Worm (Caenorhabditis elegans) whole organism, young adult: ENCODE data around the gene sdz-1.

Source experiments
- B0019.2 ChIP-seq: fragments of 200-800 bp; sonication (Bioruptor generic); conservative IDR thresholded peaks from 2 replicates; pipeline ENCODE4 v1.3.6; 2022; ENCODE audit warnings: missing genetic modification reagents, missing genetic modification characterization, missing compliant biosample characterization
- C06A6.2 ChIP-seq: fragments of 200-800 bp; sonication (Bioruptor generic); conservative IDR thresholded peaks from 2 replicates; pipeline ENCODE4 v1.3.6; 2022; ENCODE audit warnings: missing genetic modification characterization, missing compliant biosample characterization
- T07F8.4 ChIP-seq: sonication (generic microtip); optimal IDR thresholded peaks from 2 replicates; lab custom pipeline; 2016; ENCODE audit warnings: mild to moderate bottlenecking, missing genetic modification characterization, moderate library complexity, missing compliant biosample characterization
- Y67H2A.10 ChIP-seq: fragments of 200-800 bp; sonication (Bioruptor generic); conservative IDR thresholded peaks from 2 replicates; pipeline ENCODE4 v1.3.6; 2022; ENCODE audit warnings: missing genetic modification reagents, missing genetic modification characterization, missing compliant biosample characterization
- akir-1 ChIP-seq: fragments of 200-800 bp; sonication (Bioruptor generic); optimal IDR thresholded peaks from 2 replicates; lab custom pipeline; 2018; ENCODE audit warnings: mild to moderate bottlenecking, missing genetic modification characterization, moderate library complexity, missing compliant biosample characterization
- bed-2 ChIP-seq: fragments of 200-800 bp; sonication (Bioruptor generic); IDR thresholded peaks from 2 replicates; pipeline ENCODE4 v1.3.6; 2022; ENCODE audit warnings: missing genetic modification reagents, missing genetic modification characterization, missing compliant biosample characterization
- cebp-1 ChIP-seq, 2 experiments: fragments of 200-800 bp in 1 of 2; sonication (Bioruptor generic) in 1 of 2; sonication (generic microtip) in 1 of 2; IDR thresholded peaks in 1 of 2; optimal IDR thresholded peaks in 1 of 2; 2 replicates each; pipeline versions ENCODE4 v1.3.6 to Lab custom; 2017 to 2022; ENCODE audit warnings: missing compliant biosample characterization in 2 of 2, missing genetic modification characterization in 2 of 2, mild to moderate bottlenecking in 1 of 2, missing genetic modification reagents in 1 of 2, moderate library complexity in 1 of 2
- ceh-27 ChIP-seq: fragments of 200-800 bp; sonication (Bioruptor generic); optimal IDR thresholded peaks from 2 replicates; lab custom pipeline; 2018; ENCODE audit warnings: mild to moderate bottlenecking, missing genetic modification characterization, moderate library complexity, missing compliant biosample characterization
- ceh-40 ChIP-seq: fragments of 200-800 bp; sonication (Bioruptor generic); IDR thresholded peaks from 2 replicates; pipeline ENCODE4 v1.3.6; 2022; ENCODE audit warnings: missing genetic modification characterization, missing compliant biosample characterization
- him-1 ChIP-seq: sonication (generic microtip); optimal IDR thresholded peaks from 2 replicates; lab custom pipeline; 2016; ENCODE audit warnings: missing genotype, missing genetic modification reagents, missing genetic modification characterization, missing compliant biosample characterization
- hsf-1 ChIP-seq: fragments of 200-800 bp; sonication (Bioruptor generic); IDR thresholded peaks from 2 replicates; pipeline ENCODE4 v1.3.6; 2022; ENCODE audit warnings: missing genetic modification reagents, missing genetic modification characterization, missing compliant biosample characterization
- let-526 ChIP-seq: fragments of 200-800 bp; sonication (Bioruptor generic); IDR thresholded peaks from 2 replicates; pipeline ENCODE4 v1.3.6; 2022; ENCODE audit warnings: missing genetic modification reagents, missing genetic modification characterization, missing compliant biosample characterization
- let-607 ChIP-seq, 2 experiments: fragments of 200-800 bp in 1 of 2; sonication (Bioruptor generic) in 1 of 2; sonication (generic microtip) in 1 of 2; optimal IDR thresholded peaks; 2 replicates each; lab custom pipeline; 2016 to 2018; ENCODE audit warnings: mild to moderate bottlenecking in 2 of 2, missing compliant biosample characterization in 2 of 2, missing genetic modification characterization in 2 of 2, moderate library complexity in 2 of 2, missing genotype in 1 of 2
- lin-54 ChIP-seq: fragments of 200-800 bp; sonication (Bioruptor generic); optimal IDR thresholded peaks from 2 replicates; lab custom pipeline; 2018; ENCODE audit warnings: mild to moderate bottlenecking, missing genetic modification characterization, missing compliant biosample characterization
- lir-1 ChIP-seq: fragments of 200-800 bp; sonication (Bioruptor generic); conservative IDR thresholded peaks from 2 replicates; pipeline ENCODE4 v1.3.6; 2022; ENCODE audit warnings: missing genetic modification reagents, missing genetic modification characterization, missing compliant biosample characterization
- madf-3 ChIP-seq: fragments of 200-800 bp; sonication (Bioruptor generic); IDR thresholded peaks from 2 replicates; pipeline ENCODE4 v1.3.6; 2022; ENCODE audit warnings: missing genetic modification reagents, missing genetic modification characterization, missing compliant biosample characterization
- madf-6 ChIP-seq: fragments of 200-800 bp; sonication (Bioruptor generic); IDR thresholded peaks from 2 replicates; pipeline ENCODE4 v1.3.6; 2022; ENCODE audit warnings: missing genetic modification reagents, missing genetic modification characterization, missing compliant biosample characterization
- madf-8 ChIP-seq: fragments of 200-800 bp; sonication (Bioruptor generic); conservative IDR thresholded peaks from 2 replicates; pipeline ENCODE4 v1.3.6; 2022; ENCODE audit warnings: missing genetic modification reagents, missing genetic modification characterization, missing compliant biosample characterization
- mes-4 ChIP-seq: sonication (generic microtip); optimal IDR thresholded peaks from 2 replicates; lab custom pipeline; 2016; ENCODE audit warnings: missing genotype, missing genetic modification characterization, missing compliant biosample characterization
- mxl-1 ChIP-seq: sonication (generic microtip); optimal IDR thresholded peaks from 2 replicates; lab custom pipeline; 2016; ENCODE audit warnings: missing genetic modification characterization, missing compliant biosample characterization
- nfyb-1 ChIP-seq: fragments of 200-800 bp; sonication (Bioruptor generic); IDR thresholded peaks from 2 replicates; pipeline ENCODE4 v1.3.6; 2022; ENCODE audit warnings: missing genetic modification reagents, missing genetic modification characterization, missing compliant biosample characterization
- nhr-80 ChIP-seq: sonication (generic microtip); optimal IDR thresholded peaks from 2 replicates; lab custom pipeline; 2016; ENCODE audit warnings: missing genetic modification characterization, missing compliant biosample characterization
- pha-4 ChIP-seq: fragments of 150-350 bp; sonication (generic microtip); optimal IDR thresholded peaks from 2 replicates; lab custom pipeline; 2014; ENCODE audit warnings: missing biosample characterization, missing genetic modification reagents, missing genetic modification characterization
- rcor-1 ChIP-seq: fragments of 200-800 bp; sonication (Bioruptor generic); IDR thresholded peaks from 2 replicates; pipeline ENCODE4 v1.3.6; 2022; ENCODE audit warnings: missing genetic modification reagents, missing genetic modification characterization, missing compliant biosample characterization
- snpc-1.3 ChIP-seq: sonication (generic microtip); optimal IDR thresholded peaks from 2 replicates; lab custom pipeline; 2017; ENCODE audit warnings: missing genetic modification characterization, mild to moderate bottlenecking, missing compliant biosample characterization, antibody characterized with exemption, moderate library complexity, missing genotype, missing genetic modification reagents; ENCODE audit not compliant: insufficient read depth
- snpc-3.4 ChIP-seq: sonication (generic microtip); optimal IDR thresholded peaks from 2 replicates; lab custom pipeline; 2017; ENCODE audit warnings: missing genetic modification characterization, mild to moderate bottlenecking, missing compliant biosample characterization, antibody characterized with exemption, moderate library complexity, missing genotype, missing genetic modification reagents
- snpc-4 ChIP-seq, 5 experiments: fragments of 150-350 bp in 1 of 5; sonication (generic microtip) in 4 of 5; optimal IDR thresholded peaks; 2 replicates each; lab custom pipeline; 2014 to 2018; ENCODE audit warnings: missing genetic modification characterization in 5 of 5, missing biosample characterization in 3 of 5, antibody characterized with exemption in 2 of 5, mild to moderate bottlenecking in 2 of 5, missing compliant biosample characterization in 2 of 5, missing genotype in 2 of 5, moderate library complexity in 2 of 5, missing genetic modification reagents in 1 of 5
- somi-1 ChIP-seq: fragments of 200-800 bp; sonication (Bioruptor generic); optimal IDR thresholded peaks from 2 replicates; lab custom pipeline; 2018; ENCODE audit warnings: mild to moderate bottlenecking, missing genetic modification characterization, missing compliant biosample characterization
- sptf-2 ChIP-seq: fragments of 200-800 bp; sonication (Bioruptor generic); optimal IDR thresholded peaks from 2 replicates; lab custom pipeline; 2018; ENCODE audit warnings: mild to moderate bottlenecking, missing genetic modification characterization, missing compliant biosample characterization
- tbp1 ChIP-seq: fragments of 200-800 bp; sonication (Bioruptor generic); optimal IDR thresholded peaks from 2 replicates; lab custom pipeline; 2018; ENCODE audit warnings: mild to moderate bottlenecking, missing genetic modification characterization, missing compliant biosample characterization
- unc-62 ChIP-seq: fragments of 150-350 bp; optimal IDR thresholded peaks from 2 replicates; lab custom pipeline; 2014; ENCODE audit warnings: missing biosample characterization, missing genetic modification reagents, missing genetic modification characterization
- ztf-18 ChIP-seq: sonication (generic microtip); optimal IDR thresholded peaks from 2 replicates; lab custom pipeline; 2016; ENCODE audit warnings: missing genotype, mild to moderate bottlenecking, missing genetic modification characterization, missing compliant biosample characterization
- ztf-28 ChIP-seq: fragments of 200-800 bp; sonication (Bioruptor generic); IDR thresholded peaks from 2 replicates; pipeline ENCODE4 v1.3.6; 2022; ENCODE audit warnings: missing genetic modification reagents, missing genetic modification characterization, missing compliant biosample characterization

Gene sdz-1

ce11 chrIII:8733667-8734066 is 33.5 kb upstream of the sdz-1 start:
- TF ChIP-seq nhr-80 (peak; percentile 35), let-607 (tag; optimal IDR thresholded peaks at IDR 0.05; lab: Kevin White, UChicago) (peak in 1 of 2 experiments; percentile 42), let-526 (GFP tag; lab: Robert Waterston, UW) (no peak), unc-62 (peak; percentile 55), snpc-1.3 (tag; lab: Kevin White, UChicago) (peak; percentile 1), lin-54 (GFP tag; lab: Kevin White, UChicago) (peak; percentile 6), madf-8 (GFP tag; lab: Robert Waterston, UW) (no peak), mes-4 (tag; lab: Kevin White, UChicago) (no peak), ztf-28 (GFP tag; lab: Robert Waterston, UW) (no peak)

- TF ChIP-seq somi-1 (GFP tag; lab: Kevin White, UChicago) (peak; percentile 26), cebp-1 (GFP tag; IDR thresholded peaks at IDR 0.05; lab: Robert Waterston, UW) (peak; percentile 36; the same call in 1 of the 2 replicates), cebp-1 (tag; optimal IDR thresholded peaks at IDR 0.05; lab: Kevin White, UChicago) (peak; percentile 54), mxl-1 (tag; lab: Kevin White, UChicago) (no peak), pha-4 (tag; lab: Kevin White, UChicago) (peak; percentile 70)
Measured at ce11 chrIII:8733237-8733636, 33.1 kb upstream of the sdz-1 start.

- TF ChIP-seq C06A6.2 (GFP tag; lab: Robert Waterston, UW) (peak; percentile 49; the same call in 1 of the 2 replicates), somi-1 (GFP tag; lab: Kevin White, UChicago) (peak; percentile 8), tbp1 (GFP tag; lab: Kevin White, UChicago) (no peak)
Measured at ce11 chrIII:8731973-8732372, 31.8 kb upstream of the sdz-1 start.

ce11 chrIII:8731310-8731709 is 31.2 kb upstream of the sdz-1 start, which contains the start of gene ZK370.4:
ZK370.4 (minus strand) TSS chrIII:8731410.
- no peak for TF ChIP-seq bed-2 (GFP tag; lab: Robert Waterston, UW)

- no peak for TF ChIP-seq rcor-1
Measured at ce11 chrIII:8726019-8726894, 26.1 kb upstream of the sdz-1 start.

- TF ChIP-seq madf-6 = no peak
- 0 out of 2 replicates have a peak, but pooled peaks have one; percentile 31 for TF ChIP-seq hsf-1
- TF ChIP-seq lir-1 (GFP tag; lab: Robert Waterston, UW) = no peak
- no peak for TF ChIP-seq snpc-4 (GFP tag; optimal IDR thresholded peaks at IDR 0.05; lab: Kevin White, UChicago)
- TF ChIP-seq snpc-4 (tag; optimal IDR thresholded peaks at IDR 0.05; lab: Kevin White, UChicago) = peak in 1 of 4 experiments; percentile 14
- TF ChIP-seq him-1 (tag; lab: Kevin White, UChicago) = peak; percentile 98
- TF ChIP-seq snpc-3.4 = peak; percentile 20
Measured at ce11 chrIII:8725224-8725623, 25.1 kb upstream of the sdz-1 start.

ce11 chrIII:8719769-8720252 is 19.7 kb upstream of the sdz-1 start, which contains the start of gene hipr-1:
hipr-1 (plus strand) TSS chrIII:8720202.
- TF ChIP-seq ceh-27 (GFP tag; lab: Kevin White, UChicago) (no peak), nfyb-1 (GFP tag; lab: Robert Waterston, UW) (no peak), him-1 (tag; lab: Kevin White, UChicago) (no peak), lir-1 (GFP tag; lab: Robert Waterston, UW) (no peak), T07F8.4 (no peak), sptf-2 (GFP tag; lab: Kevin White, UChicago) (no peak), somi-1 (GFP tag; lab: Kevin White, UChicago) (no peak), akir-1 (GFP tag; lab: Kevin White, UChicago) (no peak), madf-3 (no peak), B0019.2 (no peak), ceh-40 (GFP tag; lab: Robert Waterston, UW) (no peak), ztf-18 (tag; lab: Kevin White, UChicago) (no peak), Y67H2A.10 (GFP tag; lab: Robert Waterston, UW) (no peak)
- TF ChIP-seq, all 124 proteins: peak for 0
